Fruit fly (Drosophila melanogaster): ENCODE data around the gene CG8420.

Gene CG8420

DNA sequence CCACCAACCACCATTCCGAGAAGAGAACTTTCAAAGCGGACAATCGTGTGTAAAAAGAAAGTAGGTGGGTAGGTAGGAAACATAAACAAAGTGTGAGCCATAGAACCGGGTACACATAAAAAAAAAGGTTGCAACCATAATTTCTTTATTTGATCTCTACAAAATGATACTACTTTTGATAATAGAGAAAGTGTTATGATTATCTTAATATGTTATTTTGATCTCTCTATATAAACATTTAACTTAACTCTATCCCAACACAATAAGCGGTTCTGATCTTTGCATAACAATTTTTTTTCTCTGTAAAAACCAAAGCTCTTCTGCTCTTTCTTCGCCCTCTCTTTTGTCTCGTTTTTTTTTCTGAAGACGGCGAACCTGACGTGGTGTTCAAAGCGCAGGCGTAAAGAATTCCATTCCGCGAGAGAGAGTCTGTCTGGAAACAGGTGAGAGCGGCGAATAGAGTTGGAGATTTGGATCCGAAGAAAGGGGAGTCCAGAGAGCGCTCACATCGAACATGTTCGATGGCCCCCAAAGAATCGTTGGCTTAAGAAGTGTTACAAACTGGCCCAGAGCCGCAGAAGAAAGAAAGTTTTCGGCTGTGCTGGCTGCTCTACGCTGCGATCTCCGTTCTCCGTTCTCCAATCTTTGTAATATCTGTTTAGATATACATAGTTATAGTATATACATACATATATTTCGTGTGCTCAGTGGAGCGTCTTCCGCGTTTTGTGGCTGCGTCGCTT, 601 bp downstream of the CG8420 start:
- TF ChIP-seq Dll (optimal IDR thresholded peaks at IDR 0.05), result no peak
- no peak for TF ChIP-seq psq (optimal IDR thresholded peaks at IDR 0.05)
- no peak for TF ChIP-seq pan (optimal IDR thresholded peaks at IDR 0.05)
- no peak for TF ChIP-seq CG8478 (optimal IDR thresholded peaks at IDR 0.05)
- TF ChIP-seq EcR (GFP tag; optimal IDR thresholded peaks at IDR 0.05), result no peak
- TF ChIP-seq usp (GFP tag; optimal IDR thresholded peaks at IDR 0.05), result no peak

DNA sequence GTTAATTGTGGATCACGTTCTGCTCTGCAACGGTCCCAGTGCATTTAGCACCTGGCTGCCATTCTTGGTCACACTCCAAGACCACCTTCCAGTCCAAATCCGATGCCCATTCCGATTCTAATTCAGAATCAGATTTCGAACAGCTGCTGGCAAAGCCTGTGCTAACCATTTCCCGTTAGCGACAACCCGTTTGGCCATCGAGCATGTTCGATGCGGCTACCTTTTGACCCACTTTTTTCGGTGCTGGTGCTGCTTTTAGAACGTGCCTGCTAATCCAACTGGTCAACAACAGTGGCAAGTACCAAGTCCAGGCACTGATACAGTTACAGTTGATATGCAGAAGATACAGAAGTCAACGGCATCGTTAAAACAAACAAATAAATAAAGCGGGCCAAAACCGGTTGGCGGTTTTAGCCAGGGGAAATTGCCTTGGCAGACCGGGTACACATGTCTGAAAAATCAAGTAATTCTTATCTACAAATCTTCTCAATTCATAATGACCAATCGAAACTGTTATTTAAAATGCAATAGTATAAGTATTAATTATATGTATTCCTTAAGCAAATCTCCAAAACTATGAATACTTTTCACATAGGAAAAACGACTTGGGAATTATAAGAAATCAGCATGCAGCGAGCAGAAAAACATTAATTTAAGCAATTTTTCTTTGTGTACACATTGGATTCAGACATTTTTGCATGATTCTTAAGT, 2.7 kb downstream of the CG8420 start:
- TF ChIP-seq Dll (optimal IDR thresholded peaks at IDR 0.05) (no peak), usp (GFP tag; optimal IDR thresholded peaks at IDR 0.05) (no peak), psq (optimal IDR thresholded peaks at IDR 0.05) (no peak), CG8478 (optimal IDR thresholded peaks at IDR 0.05) (no peak), pan (optimal IDR thresholded peaks at IDR 0.05) (no peak), EcR (GFP tag; optimal IDR thresholded peaks at IDR 0.05) (no peak)

- TF ChIP-seq EcR (GFP tag; optimal IDR thresholded peaks at IDR 0.05) (no peak), Dll (optimal IDR thresholded peaks at IDR 0.05) (no peak), usp (GFP tag; optimal IDR thresholded peaks at IDR 0.05) (no peak), pan (optimal IDR thresholded peaks at IDR 0.05) (no peak), CG8478 (optimal IDR thresholded peaks at IDR 0.05) (no peak), psq (optimal IDR thresholded peaks at IDR 0.05) (no peak)
Measured at dm6 chr3R:9249736-9250044, 3.2 kb downstream of the CG8420 start.

DNA sequence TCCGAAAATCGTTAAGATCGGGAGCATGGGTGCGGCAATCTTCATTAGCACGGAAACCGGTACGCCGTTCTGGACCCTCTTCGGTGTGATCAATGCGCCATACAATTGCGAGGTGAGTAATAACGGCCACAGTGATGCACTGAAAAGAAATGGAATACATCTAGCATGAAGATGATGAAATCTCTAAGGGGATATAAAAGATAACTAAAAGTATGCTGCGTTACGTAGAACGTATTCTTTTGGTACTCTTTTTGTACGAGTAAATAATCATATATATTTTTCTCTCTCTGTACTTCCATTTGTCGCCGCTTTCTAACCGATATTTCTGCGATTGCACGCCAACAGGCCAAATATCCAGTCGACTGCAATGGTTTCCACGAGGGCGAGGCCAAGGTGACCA, 4.4 kb downstream of the CG8420 start:
- TF ChIP-seq CG8478 (optimal IDR thresholded peaks at IDR 0.05), result no peak
- no peak for TF ChIP-seq pan (optimal IDR thresholded peaks at IDR 0.05)
- no peak for TF ChIP-seq Dll (optimal IDR thresholded peaks at IDR 0.05)
- no peak for TF ChIP-seq usp (GFP tag; optimal IDR thresholded peaks at IDR 0.05)
- TF ChIP-seq EcR (GFP tag; optimal IDR thresholded peaks at IDR 0.05), result no peak
- TF ChIP-seq psq (optimal IDR thresholded peaks at IDR 0.05), result no peak

- TF ChIP-seq usp (GFP tag; optimal IDR thresholded peaks at IDR 0.05), result no peak
- TF ChIP-seq pan (optimal IDR thresholded peaks at IDR 0.05), result no peak
- no peak for TF ChIP-seq EcR (GFP tag; optimal IDR thresholded peaks at IDR 0.05)
- no peak for TF ChIP-seq CG8478 (optimal IDR thresholded peaks at IDR 0.05)
- TF ChIP-seq psq (optimal IDR thresholded peaks at IDR 0.05), result no peak
- TF ChIP-seq Dll (optimal IDR thresholded peaks at IDR 0.05), result no peak
Measured at dm6 chr3R:9251543-9251942, 5.1 kb downstream of the CG8420 start, which contains the start of gene St2. TSS of gene St2 (plus strand) at chr3R:9251843.

DNA sequence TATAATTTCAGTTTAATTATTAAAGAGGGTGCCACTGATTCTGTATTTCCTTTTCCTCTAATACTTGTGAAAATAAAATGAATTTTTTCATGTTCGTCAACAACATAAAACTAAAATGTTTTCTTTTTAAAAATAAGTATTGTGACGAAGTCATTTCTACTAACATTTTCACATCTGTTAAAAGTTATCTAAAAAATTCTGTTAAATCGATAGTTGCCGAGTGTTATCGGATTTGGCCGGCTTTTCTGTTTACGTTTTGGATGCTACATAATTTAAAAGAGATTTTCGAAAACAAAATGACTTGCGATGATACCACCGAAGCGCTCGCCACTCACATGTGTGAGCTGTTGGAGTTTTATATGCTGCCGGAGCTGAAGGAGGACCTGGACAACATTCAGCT, 8.3 kb downstream of the CG8420 start, which contains the start of gene CG16734:
CG16734 (plus strand) TSS at position 255 of the 400 bp plus-strand sequence.
- TF ChIP-seq EcR (GFP tag; optimal IDR thresholded peaks at IDR 0.05) (no peak), usp (GFP tag; optimal IDR thresholded peaks at IDR 0.05) (no peak), Dll (optimal IDR thresholded peaks at IDR 0.05) (no peak), CG8478 (optimal IDR thresholded peaks at IDR 0.05) (no peak), psq (optimal IDR thresholded peaks at IDR 0.05) (no peak), pan (optimal IDR thresholded peaks at IDR 0.05) (no peak)

DNA sequence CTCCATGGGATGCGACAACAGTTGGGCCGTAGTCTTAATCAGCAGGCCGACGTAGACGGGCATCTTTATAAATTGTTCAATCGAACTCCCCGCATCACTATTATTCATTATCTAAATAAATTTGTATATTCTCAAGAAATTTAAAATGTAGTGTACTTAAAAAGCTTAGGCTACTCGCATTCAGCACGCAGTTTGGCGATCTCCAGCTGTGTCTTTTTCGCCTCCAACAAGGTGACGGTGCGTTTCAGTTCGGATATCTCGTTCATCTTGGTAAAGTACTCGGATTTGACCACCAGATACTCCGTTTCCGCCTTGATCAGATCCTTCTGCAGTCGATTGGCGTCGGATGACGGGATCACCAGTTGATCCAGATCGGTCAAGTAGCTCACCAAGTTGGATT, 11.2 kb downstream of the CG8420 start, which contains the start of gene CG16736:
CG16736 (minus strand) TSS at position 101 of the 400 bp plus-strand sequence.
- TF ChIP-seq psq (optimal IDR thresholded peaks at IDR 0.05) (no peak), usp (GFP tag; optimal IDR thresholded peaks at IDR 0.05) (no peak)

- TF ChIP-seq usp (GFP tag; optimal IDR thresholded peaks at IDR 0.05) (no peak), CG8478 (optimal IDR thresholded peaks at IDR 0.05) (no peak), EcR (GFP tag; optimal IDR thresholded peaks at IDR 0.05) (no peak), psq (optimal IDR thresholded peaks at IDR 0.05) (no peak), Dll (optimal IDR thresholded peaks at IDR 0.05) (no peak), pan (optimal IDR thresholded peaks at IDR 0.05) (no peak)
Measured at dm6 chr3R:9258252-9259225, 12.1 kb downstream of the CG8420 start, which contains the start of the genes Ibf2 and Ibf1. TSS of gene Ibf2 (minus strand) at chr3R:9258501. TSS of gene Ibf1 (plus strand) at chr3R:9258964.

- TF ChIP-seq CG8478 (optimal IDR thresholded peaks at IDR 0.05), result no peak
- TF ChIP-seq EcR (GFP tag; optimal IDR thresholded peaks at IDR 0.05), result no peak
- no peak for TF ChIP-seq Dll (optimal IDR thresholded peaks at IDR 0.05)
- no peak for TF ChIP-seq psq (optimal IDR thresholded peaks at IDR 0.05)
- no peak for TF ChIP-seq pan (optimal IDR thresholded peaks at IDR 0.05)
Measured at dm6 chr3R:9260421-9260973, 14.0 kb downstream of the CG8420 start, which contains the start of gene ATP6AP2. TSS of gene ATP6AP2 (plus strand) at chr3R:9260638.

dm6 chr3R:9264042-9264441, 17.6 kb downstream of the CG8420 start, which contains the start of gene sage:
TSS of gene sage (minus strand) at chr3R:9264142.
- no peak for TF ChIP-seq CG8478 (optimal IDR thresholded peaks at IDR 0.05)

dm6 chr3R:9266765-9267164, 20.3 kb downstream of the CG8420 start, which contains the start of the genes TrpRS and Vps16A:
TSS of gene TrpRS (minus strand) at chr3R:9266904.
TSS of gene Vps16A (plus strand) at chr3R:9267019.
- no peak for TF ChIP-seq EcR (GFP tag; optimal IDR thresholded peaks at IDR 0.05)
- no peak for TF ChIP-seq psq (optimal IDR thresholded peaks at IDR 0.05)
- no peak for TF ChIP-seq pan (optimal IDR thresholded peaks at IDR 0.05)
- TF ChIP-seq CG8478 (optimal IDR thresholded peaks at IDR 0.05), result no peak
- TF ChIP-seq Dll (optimal IDR thresholded peaks at IDR 0.05), result no peak

All from whole organism.